Worm (Caenorhabditis elegans) whole organism, L2 larva: ENCODE results near the gene C45G9.15.

ENCODE experiments used
- egl-27 ChIP-seq: sonication (generic microtip); optimal IDR thresholded peaks from 3 replicates; lab custom pipeline; 2017; ENCODE audit warnings: missing biosample characterization, missing genetic modification reagents, missing genetic modification characterization
- lin-11 ChIP-seq: fragments of 150-350 bp; sonication (generic microtip); optimal IDR thresholded peaks from 2 replicates; lab custom pipeline; 2014; ENCODE audit warnings: missing biosample characterization, missing genetic modification characterization, inconsistent platforms, mixed read lengths
- ztf-11 ChIP-seq: sonication (generic microtip); optimal IDR thresholded peaks from 2 replicates; lab custom pipeline; 2017; ENCODE audit warnings: missing biosample characterization, missing genetic modification characterization

- TF ChIP-seq ztf-11 (tag; lab: Kevin White, UChicago) (no peak), lin-11 (tag; lab: Kevin White, UChicago) (no peak), egl-27 (tag; lab: Kevin White, UChicago) (peak; percentile 66)
These were observed 26.2 kb upstream of the C45G9.15 start for ce11 chrIII:5078062-5078461.
